Fruit fly (Drosophila melanogaster): Measurements from ENCODE around the gene CG32683.
A peak's percentile ranks its signal among the peaks of the same experiment; 100 is the strongest.

CG32683 gene

DNA sequence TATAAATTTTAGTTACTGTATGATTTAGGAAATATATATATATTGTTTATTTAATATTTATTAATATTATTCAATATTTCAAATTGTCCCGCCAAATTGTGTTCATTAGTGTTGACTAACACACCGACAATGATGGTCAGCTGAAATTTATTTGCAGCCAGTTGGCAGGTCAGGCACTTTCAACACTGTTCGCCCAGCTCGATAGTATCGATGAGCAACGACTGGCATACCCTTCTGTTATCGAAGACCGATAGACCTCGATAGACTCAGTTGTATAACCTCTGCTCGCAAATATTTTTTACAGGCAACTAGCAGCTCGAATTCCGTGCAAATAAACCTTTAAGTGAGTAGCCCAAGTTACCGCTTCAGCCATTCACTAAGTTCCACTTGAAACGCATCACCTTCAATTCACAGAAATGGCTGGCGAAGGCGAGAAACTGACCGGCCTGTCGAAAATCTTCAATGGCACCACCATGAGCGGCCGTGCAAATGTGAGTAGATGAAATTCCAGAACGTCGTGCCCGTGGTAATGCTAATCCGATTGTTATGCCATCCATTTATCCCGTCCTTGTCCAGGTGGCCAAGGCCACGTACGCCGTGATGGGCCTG is 5.9 kb upstream of the CG32683 start, which contains the start of gene Neb-cGP (continued):
- TF ChIP-seq ase (GFP tag; IDR thresholded peaks at IDR 0.05) = no peak
- peak; percentile 27 to 60 for TF ChIP-seq Hr51 (GFP tag; optimal IDR thresholded peaks at IDR 0.05)
- peak; percentile 32 for TF ChIP-seq CG10366 (GFP tag; IDR thresholded peaks at IDR 0.05)
- TF ChIP-seq maf-S (GFP tag; optimal IDR thresholded peaks at IDR 0.05) = peak; percentile 47
- TF ChIP-seq CG9932 (GFP tag; IDR thresholded peaks at IDR 0.05) = peak; percentile 90
- no peak for TF ChIP-seq tll (GFP tag; optimal IDR thresholded peaks at IDR 0.05)
- peak; percentile 75 for TF ChIP-seq CG18599 (GFP tag; optimal IDR thresholded peaks at IDR 0.05)
- no peak for TF ChIP-seq CG8478 (optimal IDR thresholded peaks at IDR 0.05)
- TF ChIP-seq sr (GFP tag; IDR thresholded peaks at IDR 0.05) = no peak
- peak; percentile 42 for TF ChIP-seq vfl (GFP tag; optimal IDR thresholded peaks at IDR 0.05)
- TF ChIP-seq dan (GFP tag; IDR thresholded peaks at IDR 0.05) = no peak
- TF ChIP-seq disco-r (GFP tag; optimal IDR thresholded peaks at IDR 0.05) = no peak
- peak; percentile 55 for TF ChIP-seq CG30403 (GFP tag; optimal IDR thresholded peaks at IDR 0.05)
- peak; percentile 34 for TF ChIP-seq pfk (GFP tag; optimal IDR thresholded peaks at IDR 0.05)
- TF ChIP-seq CG9727 (GFP tag; optimal IDR thresholded peaks at IDR 0.05) = no peak
- TF ChIP-seq BtbVII (GFP tag; optimal IDR thresholded peaks at IDR 0.05) = peak; percentile 67
- peak; percentile 50 for TF ChIP-seq CG31441 (GFP tag; IDR thresholded peaks at IDR 0.05)
- TF ChIP-seq CG15514 (GFP tag; optimal IDR thresholded peaks at IDR 0.05) = peak; percentile 90
- peak; percentile 75 for TF ChIP-seq sob (GFP tag; IDR thresholded peaks at IDR 0.05)
- no peak for TF ChIP-seq Tbp (GFP tag; optimal IDR thresholded peaks at IDR 0.05)
- TF ChIP-seq jigr1 (GFP tag; IDR thresholded peaks at IDR 0.05) = no peak
- TF ChIP-seq CG9437 (GFP tag; optimal IDR thresholded peaks at IDR 0.05) = no peak
- TF ChIP-seq Lpt (GFP tag; optimal IDR thresholded peaks at IDR 0.05) = no peak
- TF ChIP-seq Sox100B (GFP tag; optimal IDR thresholded peaks at IDR 0.05) = no peak
- TF ChIP-seq pum (GFP tag; optimal IDR thresholded peaks at IDR 0.05) = peak; percentile 43
- TF ChIP-seq Rx (GFP tag; IDR thresholded peaks at IDR 0.05) = no peak
- TF ChIP-seq cato (GFP tag; optimal IDR thresholded peaks at IDR 0.05; ENCODE audit: borderline replicate concordance) = peak; percentile 7
- peak; percentile 31 to 40 for TF ChIP-seq chif (GFP tag; optimal IDR thresholded peaks at IDR 0.05)
- no peak for TF ChIP-seq B-H1 (GFP tag; IDR thresholded peaks at IDR 0.05)
- no peak for TF ChIP-seq CG4282 (GFP tag; optimal IDR thresholded peaks at IDR 0.05)
- no peak for TF ChIP-seq Abd-B (GFP tag; optimal IDR thresholded peaks at IDR 0.05)
- TF ChIP-seq oc (tag; optimal IDR thresholded peaks at IDR 0.05) = no peak
- TF ChIP-seq pzg (GFP tag; optimal IDR thresholded peaks at IDR 0.05) = peak; percentile 99
- no peak for TF ChIP-seq prd (optimal IDR thresholded peaks at IDR 0.05)
- peak; percentile 39; the same call in 1 of the 3 replicates for TF ChIP-seq prd (GFP tag; IDR thresholded peaks at IDR 0.05)
- TF ChIP-seq CG16779 (GFP tag; IDR thresholded peaks at IDR 0.05) = 0 out of 2 replicates have a peak, but pooled peaks have one; percentile 7
- TF ChIP-seq H15 (GFP tag; IDR thresholded peaks at IDR 0.05) = no peak; the same call in 2 of the 3 replicates
- peak; percentile 20 for TF ChIP-seq CG17802 (tag; optimal IDR thresholded peaks at IDR 0.05)
- TF ChIP-seq rib (GFP tag; IDR thresholded peaks at IDR 0.05) = peak; percentile 63; the same call in 1 of the 2 replicates
- peak; percentile 75 for TF ChIP-seq zfh2 (GFP tag; optimal IDR thresholded peaks at IDR 0.05)
- TF ChIP-seq fru (optimal IDR thresholded peaks at IDR 0.05) = no peak
- TF ChIP-seq CG6854 (GFP tag; optimal IDR thresholded peaks at IDR 0.05) = no peak
- TF ChIP-seq ttk (GFP tag; IDR thresholded peaks at IDR 0.05) = no peak
- peak; percentile 98 for TF ChIP-seq Dref (GFP tag; IDR thresholded peaks at IDR 0.05)
- TF ChIP-seq CG14667 (GFP tag; IDR thresholded peaks at IDR 0.05) = 0 out of 2 replicates have a peak, but pooled peaks have one; percentile 19
- TF ChIP-seq nom (GFP tag; optimal IDR thresholded peaks at IDR 0.05) = peak; percentile 35
- TF ChIP-seq CG15601 (tag; optimal IDR thresholded peaks at IDR 0.05) = peak; percentile 66
- peak; percentile 16 for TF ChIP-seq CG6683 (GFP tag; optimal IDR thresholded peaks at IDR 0.05)
- TF ChIP-seq Dek (tag; optimal IDR thresholded peaks at IDR 0.05) = peak; percentile 60
- TF ChIP-seq CG13123 (GFP tag; optimal IDR thresholded peaks at IDR 0.05) = no peak
- no peak for TF ChIP-seq CG11504 (tag; optimal IDR thresholded peaks at IDR 0.05)

All from whole organism, embryonic.